Worm (Caenorhabditis elegans) whole organism, L2 larva: ENCODE data around the gene F53E10.1.

ENCODE experiments used
- R02D3.7 ChIP-seq: fragments of 150-350 bp; optimal IDR thresholded peaks from 2 replicates; lab custom pipeline; 2014; ENCODE audit warnings: missing biosample characterization, missing genetic modification characterization
- Y55F3AM.14 ChIP-seq: fragments of 200-800 bp; sonication (Bioruptor generic); optimal IDR thresholded peaks from 2 replicates; lab custom pipeline; 2018; ENCODE audit warnings: mild to moderate bottlenecking, missing genetic modification characterization, missing compliant biosample characterization
- ZK546.5 ChIP-seq: sonication (generic microtip); optimal IDR thresholded peaks from 2 replicates; lab custom pipeline; 2017; ENCODE audit warnings: missing biosample characterization, missing genetic modification characterization
- alr-1 ChIP-seq: fragments of 150-350 bp; optimal IDR thresholded peaks from 2 replicates; lab custom pipeline; 2014; ENCODE audit warnings: missing biosample characterization, missing genetic modification characterization
- aly-2 ChIP-seq: fragments of 150-350 bp; optimal IDR thresholded peaks from 2 replicates; lab custom pipeline; 2014; ENCODE audit warnings: missing biosample characterization, missing genetic modification characterization
- ama-1 ChIP-seq: fragments of 150-350 bp; optimal IDR thresholded peaks from 2 replicates; lab custom pipeline; 2018; ENCODE audit warnings: inconsistent platforms
- blmp-1 ChIP-seq: sonication (generic microtip); optimal IDR thresholded peaks from 2 replicates; lab custom pipeline; 2017; ENCODE audit warnings: missing genetic modification characterization, mild to moderate bottlenecking, missing compliant biosample characterization, antibody characterized with exemption, moderate library complexity; ENCODE audit not compliant: insufficient read depth
- ceh-16 ChIP-seq: fragments of 150-350 bp; optimal IDR thresholded peaks from 2 replicates; lab custom pipeline; 2014; ENCODE audit warnings: missing biosample characterization, missing genetic modification characterization
- ceh-82 ChIP-seq: fragments of 150-350 bp; optimal IDR thresholded peaks from 2 replicates; lab custom pipeline; 2014; ENCODE audit warnings: missing biosample characterization, missing genetic modification characterization
- crh-2 ChIP-seq: sonication (generic microtip); optimal IDR thresholded peaks from 2 replicates; lab custom pipeline; 2017; ENCODE audit warnings: missing biosample characterization, missing genetic modification characterization
- dmd-4 ChIP-seq: sonication (generic microtip); optimal IDR thresholded peaks from 2 replicates; lab custom pipeline; 2017; ENCODE audit warnings: missing biosample characterization, missing genetic modification characterization
- egl-27 ChIP-seq: sonication (generic microtip); optimal IDR thresholded peaks from 3 replicates; lab custom pipeline; 2017; ENCODE audit warnings: missing biosample characterization, missing genetic modification reagents, missing genetic modification characterization
- elt-3 ChIP-seq: sonication (generic microtip); optimal IDR thresholded peaks from 2 replicates; lab custom pipeline; 2017; ENCODE audit warnings: missing biosample characterization, missing genetic modification characterization
- fos-1 ChIP-seq: fragments of 150-350 bp; optimal IDR thresholded peaks from 2 replicates; lab custom pipeline; 2014; ENCODE audit warnings: missing biosample characterization, missing genetic modification characterization
- lin-13 ChIP-seq: fragments of 150-350 bp; optimal IDR thresholded peaks from 2 replicates; lab custom pipeline; 2014; ENCODE audit warnings: missing biosample characterization, missing genetic modification reagents, missing genetic modification characterization
- lin-39 ChIP-seq: fragments of 150-350 bp; optimal IDR thresholded peaks from 2 replicates; lab custom pipeline; 2014; ENCODE audit warnings: missing biosample characterization, missing genetic modification reagents, missing genetic modification characterization
- lsy-2 ChIP-seq, 2 experiments: fragments of 150-350 bp in 1 of 2; sonication (generic microtip) in 1 of 2; optimal IDR thresholded peaks; 2 replicates each; lab custom pipeline; 2014 to 2017; ENCODE audit warnings: missing biosample characterization in 2 of 2, missing genetic modification characterization in 2 of 2
- mab-5 ChIP-seq: fragments of 150-350 bp; optimal IDR thresholded peaks from 2 replicates; lab custom pipeline; 2014; ENCODE audit warnings: missing biosample characterization, missing genetic modification characterization
- mdl-1 ChIP-seq, 2 experiments: fragments of 150-350 bp in 1 of 2; sonication (generic microtip) in 1 of 2; optimal IDR thresholded peaks; 2 replicates each; lab custom pipeline; 2017; ENCODE audit warnings: missing biosample characterization in 2 of 2, missing genetic modification characterization in 2 of 2
- nhr-12 ChIP-seq: fragments of 150-350 bp; optimal IDR thresholded peaks from 2 replicates; lab custom pipeline; 2014; ENCODE audit warnings: missing biosample characterization, missing genetic modification characterization
- nhr-129 ChIP-seq: fragments of 150-350 bp; optimal IDR thresholded peaks from 2 replicates; lab custom pipeline; 2014; ENCODE audit warnings: missing biosample characterization, missing genetic modification characterization
- nhr-25 ChIP-seq: fragments of 150-350 bp; sonication (generic microtip); optimal IDR thresholded peaks from 3 replicates; lab custom pipeline; 2014; ENCODE audit warnings: missing biosample characterization, missing genetic modification characterization
- nhr-6 ChIP-seq: fragments of 150-350 bp; optimal IDR thresholded peaks from 2 replicates; lab custom pipeline; 2014; ENCODE audit warnings: missing biosample characterization, missing genetic modification characterization
- nhr-77 ChIP-seq: fragments of 150-350 bp; optimal IDR thresholded peaks from 2 replicates; lab custom pipeline; 2014; ENCODE audit warnings: missing biosample characterization, missing genetic modification characterization
- sem-4 ChIP-seq: fragments of 150-350 bp; optimal IDR thresholded peaks from 2 replicates; lab custom pipeline; 2014; ENCODE audit warnings: missing biosample characterization, missing genetic modification reagents, missing genetic modification characterization
- skn-1 ChIP-seq: sonication (generic microtip); optimal IDR thresholded peaks from 2 replicates; lab custom pipeline; 2017; ENCODE audit warnings: missing biosample characterization, missing genetic modification characterization
- sma-3 ChIP-seq: sonication (generic microtip); optimal IDR thresholded peaks from 2 replicates; lab custom pipeline; 2016; ENCODE audit warnings: missing genetic modification reagents, missing genetic modification characterization, missing compliant biosample characterization
- sma-9 ChIP-seq, 2 experiments: fragments of 150-350 bp in 1 of 2; sonication (generic microtip) in 1 of 2; optimal IDR thresholded peaks; 2 replicates each; lab custom pipeline; 2014 to 2016; ENCODE audit warnings: missing genetic modification characterization in 2 of 2, mild to moderate bottlenecking in 1 of 2, missing biosample characterization in 1 of 2, missing compliant biosample characterization in 1 of 2, missing genetic modification reagents in 1 of 2, moderate library complexity in 1 of 2
- snpc-4 ChIP-seq: fragments of 150-350 bp; optimal IDR thresholded peaks from 2 replicates; lab custom pipeline; 2014; ENCODE audit warnings: missing biosample characterization, missing genetic modification characterization
- unc-39 ChIP-seq: fragments of 150-350 bp; optimal IDR thresholded peaks from 2 replicates; lab custom pipeline; 2014; ENCODE audit warnings: missing biosample characterization, missing genetic modification characterization
- unc-55 ChIP-seq: fragments of 150-350 bp; sonication (generic microtip); optimal IDR thresholded peaks from 3 replicates; lab custom pipeline; 2014; ENCODE audit warnings: missing biosample characterization, missing genetic modification reagents, missing genetic modification characterization
- unc-62 ChIP-seq: fragments of 150-350 bp; optimal IDR thresholded peaks from 2 replicates; lab custom pipeline; 2014; ENCODE audit warnings: missing biosample characterization, missing genetic modification reagents, missing genetic modification characterization
- zag-1 ChIP-seq: fragments of 150-350 bp; optimal IDR thresholded peaks from 2 replicates; lab custom pipeline; 2014; ENCODE audit warnings: missing biosample characterization, missing genetic modification characterization
- ztf-11 ChIP-seq: sonication (generic microtip); optimal IDR thresholded peaks from 2 replicates; lab custom pipeline; 2017; ENCODE audit warnings: missing biosample characterization, missing genetic modification characterization

F53E10.1 gene

ce11 chrV:2647222-2647796, 32.2 kb downstream of the F53E10.1 start:
- TF ChIP-seq ZK546.5: no peak
- TF ChIP-seq unc-55 (GFP tag; lab: Kevin White, UChicago): no peak
- TF ChIP-seq lin-13 (GFP tag; lab: Kevin White, UChicago): no peak
- TF ChIP-seq egl-27 (tag; lab: Kevin White, UChicago): no peak
- no peak for TF ChIP-seq mdl-1 (tag; optimal IDR thresholded peaks at IDR 0.05; lab: Kevin White, UChicago)
- no peak for TF ChIP-seq nhr-25 (tag; lab: Kevin White, UChicago)
- no peak for TF ChIP-seq ama-1 (lab: Kevin White, UChicago)
- TF ChIP-seq blmp-1 (tag; lab: Kevin White, UChicago): no peak
- no peak for TF ChIP-seq snpc-4
- no peak for TF ChIP-seq ztf-11 (tag; lab: Kevin White, UChicago)
- no peak for TF ChIP-seq R02D3.7 (tag; lab: Kevin White, UChicago)
- no peak for TF ChIP-seq fos-1 (tag; lab: Kevin White, UChicago)
- TF ChIP-seq lsy-2 (tag; optimal IDR thresholded peaks at IDR 0.05; lab: Kevin White, UChicago): no peak
- no peak for TF ChIP-seq sma-9 (GFP tag; optimal IDR thresholded peaks at IDR 0.05; lab: Kevin White, UChicago)
- TF ChIP-seq sma-9 (tag; optimal IDR thresholded peaks at IDR 0.05; lab: Kevin White, UChicago): no peak

- no peak for TF ChIP-seq ZK546.5
- no peak for TF ChIP-seq lin-39 (tag; lab: Kevin White, UChicago)
- no peak for TF ChIP-seq unc-62 (GFP tag; lab: Kevin White, UChicago)
- no peak for TF ChIP-seq zag-1 (tag; lab: Kevin White, UChicago)
- no peak for TF ChIP-seq unc-39 (tag; lab: Kevin White, UChicago)
- no peak for TF ChIP-seq sma-3 (GFP tag; lab: Kevin White, UChicago)
- TF ChIP-seq sem-4: no peak
- TF ChIP-seq dmd-4 (tag; lab: Kevin White, UChicago): no peak
- TF ChIP-seq skn-1 (tag; lab: Kevin White, UChicago): no peak
- no peak for TF ChIP-seq nhr-77 (tag; lab: Kevin White, UChicago)
Measured at ce11 chrV:2650980-2651379, 35.9 kb downstream of the F53E10.1 start.

- TF ChIP-seq sma-9 (GFP tag; optimal IDR thresholded peaks at IDR 0.05; lab: Kevin White, UChicago): no peak
- no peak for TF ChIP-seq sma-9 (tag; optimal IDR thresholded peaks at IDR 0.05; lab: Kevin White, UChicago)
- TF ChIP-seq nhr-129 (tag; lab: Kevin White, UChicago): no peak
- TF ChIP-seq mdl-1 (tag; optimal IDR thresholded peaks at IDR 0.05; lab: Kevin White, UChicago): no peak
- TF ChIP-seq alr-1: no peak
- TF ChIP-seq elt-3: no peak
- TF ChIP-seq ama-1 (lab: Kevin White, UChicago): no peak
- TF ChIP-seq lsy-2 (tag; optimal IDR thresholded peaks at IDR 0.05; lab: Kevin White, UChicago): no peak
- no peak for TF ChIP-seq crh-2
- no peak for TF ChIP-seq mab-5 (tag; lab: Kevin White, UChicago)
- no peak for TF ChIP-seq ceh-82
- TF ChIP-seq ceh-16 (tag; lab: Kevin White, UChicago): no peak
- no peak for TF ChIP-seq nhr-12 (tag; lab: Kevin White, UChicago)
- no peak for TF ChIP-seq sma-3 (GFP tag; lab: Kevin White, UChicago)
- TF ChIP-seq Y55F3AM.14 (GFP tag; lab: Kevin White, UChicago): no peak
- TF ChIP-seq blmp-1 (tag; lab: Kevin White, UChicago): no peak
- TF ChIP-seq nhr-6 (tag; lab: Kevin White, UChicago): no peak
- TF ChIP-seq R02D3.7 (tag; lab: Kevin White, UChicago): no peak
Measured at ce11 chrV:2652557-2653133, 37.5 kb downstream of the F53E10.1 start, which contains the start of the genes W02H5.8 and angl-1. Gene W02H5.8, minus strand, starts transcription at chrV:2652657. Gene angl-1, plus strand, starts transcription at chrV:2653083.

- TF ChIP-seq skn-1 (tag; lab: Kevin White, UChicago) (no peak), sma-9 (GFP tag; optimal IDR thresholded peaks at IDR 0.05; lab: Kevin White, UChicago) (no peak), sma-9 (tag; optimal IDR thresholded peaks at IDR 0.05; lab: Kevin White, UChicago) (no peak), R02D3.7 (tag; lab: Kevin White, UChicago) (no peak), nhr-129 (tag; lab: Kevin White, UChicago) (no peak), nhr-25 (tag; lab: Kevin White, UChicago) (no peak), aly-2 (tag; lab: Kevin White, UChicago) (no peak), unc-62 (GFP tag; lab: Kevin White, UChicago) (no peak), crh-2 (no peak), alr-1 (no peak), sem-4 (no peak), unc-39 (tag; lab: Kevin White, UChicago) (no peak), fos-1 (tag; lab: Kevin White, UChicago) (no peak)
- TF ChIP-seq, all 48 proteins: peak for 0
Measured at ce11 chrV:2656159-2656558, 41.0 kb downstream of the F53E10.1 start.
